Worm (Caenorhabditis elegans): ENCODE data around the gene F26D2.10.

F26D2.10 gene

DNA sequence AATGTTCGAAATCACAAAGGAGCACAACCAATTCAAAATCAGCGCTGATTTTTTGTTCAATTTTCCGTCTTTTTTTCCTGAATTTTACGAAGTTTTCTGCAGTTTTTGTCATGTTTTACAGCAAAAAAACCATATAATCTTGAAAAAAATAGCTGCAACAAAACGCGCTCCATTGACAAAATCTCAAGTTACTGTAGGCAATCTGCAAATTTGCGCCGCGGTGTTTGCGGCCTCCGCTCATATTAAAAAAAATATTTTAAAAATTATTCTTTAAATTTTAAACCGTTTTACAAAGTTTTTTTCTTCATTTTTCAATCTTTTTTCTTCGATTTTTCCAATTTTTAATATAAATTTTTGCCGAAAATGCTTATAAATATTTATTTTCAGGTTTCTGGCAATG lies 24.0 kb downstream of the F26D2.10 start:
- TF ChIP-seq flt-1 (GFP tag; IDR thresholded peaks at IDR 0.05) (no peak), sea-1 (GFP tag; conservative IDR thresholded peaks at IDR 0.05) (no peak), F13C5.2 (tag; optimal IDR thresholded peaks at IDR 0.05) (no peak), hmbx-1 (tag; optimal IDR thresholded peaks at IDR 0.05) (no peak), aly-1 (tag; optimal IDR thresholded peaks at IDR 0.05) (no peak), ceh-13 (GFP tag; optimal IDR thresholded peaks at IDR 0.05) (no peak), hmg-4 (GFP tag; optimal IDR thresholded peaks at IDR 0.05) (no peak), ets-7 (tag; optimal IDR thresholded peaks at IDR 0.05) (no peak), tbx-37 (GFP tag; conservative IDR thresholded peaks at IDR 0.05) (no peak)

DNA sequence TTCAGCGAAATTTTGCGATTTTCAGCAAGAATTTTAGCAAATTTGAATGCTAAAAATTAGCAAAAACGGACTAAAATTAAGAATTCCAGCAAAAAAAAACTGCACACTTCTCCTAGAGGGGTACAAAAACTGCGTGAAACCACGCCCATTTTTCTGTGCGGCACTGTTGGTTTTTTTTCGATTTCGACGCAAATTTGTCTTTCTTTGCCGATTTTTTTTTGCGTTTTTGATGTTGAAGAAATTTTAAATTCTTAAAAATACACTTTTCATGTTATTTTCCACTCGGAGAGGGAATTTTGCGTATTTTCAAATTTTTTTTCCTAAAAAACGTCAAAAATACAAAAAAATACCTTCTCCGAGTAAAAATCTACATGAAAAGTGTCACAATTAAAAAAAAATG lies 25.4 kb downstream of the F26D2.10 start, which contains the start of gene syp-1:
Gene syp-1, plus strand, starts transcription at position 301 of the 400 bp plus-strand sequence.
- TF ChIP-seq tbx-11 (GFP tag; IDR thresholded peaks at IDR 0.05) (no peak), ets-7 (tag; optimal IDR thresholded peaks at IDR 0.05) (no peak), hmbx-1 (tag; optimal IDR thresholded peaks at IDR 0.05) (no peak), sea-1 (GFP tag; conservative IDR thresholded peaks at IDR 0.05) (no peak), tra-4 (tag; optimal IDR thresholded peaks at IDR 0.05) (no peak), hmg-4 (GFP tag; optimal IDR thresholded peaks at IDR 0.05) (no peak), pes-1 (GFP tag; IDR thresholded peaks at IDR 0.05) (no peak), flt-1 (GFP tag; IDR thresholded peaks at IDR 0.05) (no peak), F13C5.2 (tag; optimal IDR thresholded peaks at IDR 0.05) (no peak), B0310.2 (tag; optimal IDR thresholded peaks at IDR 0.05) (no peak), tbx-37 (GFP tag; conservative IDR thresholded peaks at IDR 0.05) (no peak), ceh-13 (GFP tag; optimal IDR thresholded peaks at IDR 0.05) (no peak)

DNA sequence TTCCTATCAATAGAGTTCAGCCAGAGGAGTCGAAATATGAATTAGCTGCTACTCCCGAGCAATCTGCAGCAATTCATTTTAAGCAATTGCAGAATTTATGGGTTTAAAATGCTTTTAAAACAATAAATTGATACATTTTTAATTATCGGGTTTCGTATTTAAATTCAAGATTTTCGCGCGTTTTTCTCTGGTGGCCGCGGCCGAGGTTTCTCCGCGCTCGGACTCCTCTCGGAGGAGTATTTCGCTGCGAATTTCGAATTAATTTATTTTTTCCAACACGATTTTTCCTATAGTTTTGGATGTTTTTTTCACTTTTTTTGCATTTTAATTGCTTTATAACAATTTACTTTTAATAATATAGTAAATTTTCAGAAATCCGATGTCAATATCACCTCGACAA lies 27.9 kb downstream of the F26D2.10 start, which contains the start of gene F13A7.14:
Gene F13A7.14, plus strand, starts transcription at position 373 of the 400 bp plus-strand sequence.
- TF ChIP-seq aly-1 (tag; optimal IDR thresholded peaks at IDR 0.05) (no peak), B0310.2 (tag; optimal IDR thresholded peaks at IDR 0.05) (no peak), tra-4 (tag; optimal IDR thresholded peaks at IDR 0.05) (no peak), pes-1 (GFP tag; IDR thresholded peaks at IDR 0.05) (peak; percentile 64), tbx-37 (GFP tag; conservative IDR thresholded peaks at IDR 0.05) (peak; percentile 84), hmg-4 (GFP tag; optimal IDR thresholded peaks at IDR 0.05) (peak; percentile 19)

DNA sequence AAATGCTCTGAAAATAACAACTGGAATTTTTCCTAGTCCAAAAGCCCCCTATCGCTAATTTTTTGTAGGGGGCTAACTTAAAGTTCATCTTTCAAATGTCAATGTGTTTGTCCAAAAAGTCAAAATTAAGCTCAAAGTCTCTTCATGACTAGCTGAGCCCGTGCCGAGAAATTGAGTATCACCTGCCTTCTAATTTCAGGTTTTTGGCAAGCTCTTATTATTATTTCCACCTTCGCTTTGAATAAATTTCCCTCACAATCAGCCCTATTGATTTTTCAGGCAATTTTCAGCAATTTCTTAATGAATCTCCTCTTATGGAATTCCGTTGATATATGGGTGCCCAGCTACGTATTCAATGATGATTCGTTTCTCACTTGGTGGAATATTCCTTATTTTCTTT lies 30.0 kb downstream of the F26D2.10 start, which contains the start of gene sre-36:
Gene sre-36, plus strand, starts transcription at position 301 of the 400 bp plus-strand sequence.
- TF ChIP-seq tbx-11 (GFP tag; IDR thresholded peaks at IDR 0.05) (no peak), tra-4 (tag; optimal IDR thresholded peaks at IDR 0.05) (no peak), tbx-37 (GFP tag; conservative IDR thresholded peaks at IDR 0.05) (no peak), flt-1 (GFP tag; IDR thresholded peaks at IDR 0.05) (no peak), B0310.2 (tag; optimal IDR thresholded peaks at IDR 0.05) (no peak), hmg-4 (GFP tag; optimal IDR thresholded peaks at IDR 0.05) (no peak), ets-7 (tag; optimal IDR thresholded peaks at IDR 0.05) (no peak), hnd-1 (tag; optimal IDR thresholded peaks at IDR 0.05) (no peak), aly-1 (tag; optimal IDR thresholded peaks at IDR 0.05) (no peak), ceh-13 (GFP tag; optimal IDR thresholded peaks at IDR 0.05) (no peak), sea-1 (GFP tag; conservative IDR thresholded peaks at IDR 0.05) (no peak), hmbx-1 (tag; optimal IDR thresholded peaks at IDR 0.05) (no peak), scrt-1 (GFP tag; IDR thresholded peaks at IDR 0.05) (no peak), ama-1 (optimal IDR thresholded peaks at IDR 0.05) (no peak), pes-1 (GFP tag; IDR thresholded peaks at IDR 0.05) (no peak), ceh-36 (tag; optimal IDR thresholded peaks at IDR 0.05) (no peak), F13C5.2 (tag; optimal IDR thresholded peaks at IDR 0.05) (no peak)

DNA sequence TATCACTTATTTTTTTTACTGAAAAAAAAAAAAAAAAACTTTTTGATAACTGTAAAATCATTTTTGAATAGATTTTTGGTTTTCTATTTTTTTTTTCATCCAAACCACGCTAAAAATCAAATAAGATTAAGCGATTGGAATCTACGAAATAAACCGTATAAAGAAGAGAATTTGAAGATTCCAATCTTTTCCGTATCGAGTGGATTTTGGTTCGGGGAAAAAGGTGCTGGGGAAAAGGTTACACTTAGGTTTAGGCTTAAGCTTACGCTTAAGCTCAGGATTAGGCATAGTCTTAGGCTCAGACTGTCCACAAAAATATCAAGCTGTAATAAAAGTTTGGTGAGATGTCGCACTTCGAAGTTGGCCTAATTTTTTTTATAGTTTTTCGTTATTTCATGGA lies 33.7 kb downstream of the F26D2.10 start, which contains the start of gene F13A7.12:
Gene F13A7.12, plus strand, starts transcription at position 301 of the 400 bp plus-strand sequence.
- TF ChIP-seq tbx-37 (GFP tag; conservative IDR thresholded peaks at IDR 0.05) (no peak), aly-1 (tag; optimal IDR thresholded peaks at IDR 0.05) (no peak), tbx-11 (GFP tag; IDR thresholded peaks at IDR 0.05) (no peak), F13C5.2 (tag; optimal IDR thresholded peaks at IDR 0.05) (no peak), scrt-1 (GFP tag; IDR thresholded peaks at IDR 0.05) (no peak), pes-1 (GFP tag; IDR thresholded peaks at IDR 0.05) (no peak), B0310.2 (tag; optimal IDR thresholded peaks at IDR 0.05) (no peak), ceh-36 (tag; optimal IDR thresholded peaks at IDR 0.05) (no peak), ama-1 (optimal IDR thresholded peaks at IDR 0.05) (no peak), sea-1 (GFP tag; conservative IDR thresholded peaks at IDR 0.05) (no peak), hmbx-1 (tag; optimal IDR thresholded peaks at IDR 0.05) (no peak), ceh-13 (GFP tag; optimal IDR thresholded peaks at IDR 0.05) (no peak), ets-7 (tag; optimal IDR thresholded peaks at IDR 0.05) (no peak), hmg-4 (GFP tag; optimal IDR thresholded peaks at IDR 0.05) (no peak)

DNA sequence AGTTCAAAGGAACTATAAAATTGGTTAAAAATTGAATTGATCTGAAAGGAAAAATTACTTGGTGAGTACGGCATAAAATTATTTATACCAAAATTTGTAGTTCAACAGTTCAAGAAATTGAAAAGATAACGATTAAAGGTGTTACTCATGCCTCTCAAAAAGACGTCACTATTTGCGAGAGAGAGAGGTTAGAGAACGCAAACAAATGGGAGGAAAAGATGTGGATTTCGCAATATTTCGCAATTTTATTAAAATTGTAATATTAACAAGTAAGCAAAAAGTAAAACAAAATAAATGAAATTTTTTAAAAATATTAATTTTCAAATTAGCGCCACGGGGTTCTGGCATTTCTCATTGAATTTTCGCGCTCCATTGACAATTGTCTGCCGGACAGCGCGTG lies 34.3 kb downstream of the F26D2.10 start, which contains the start of gene F13A7.11:
Gene F13A7.11, minus strand, starts transcription at position 174 of the 400 bp plus-strand sequence.
- TF ChIP-seq B0310.2 (tag; optimal IDR thresholded peaks at IDR 0.05) (no peak), hmg-4 (GFP tag; optimal IDR thresholded peaks at IDR 0.05) (no peak), scrt-1 (GFP tag; IDR thresholded peaks at IDR 0.05) (no peak), F13C5.2 (tag; optimal IDR thresholded peaks at IDR 0.05) (no peak), pes-1 (GFP tag; IDR thresholded peaks at IDR 0.05) (no peak), aly-1 (tag; optimal IDR thresholded peaks at IDR 0.05) (no peak), ceh-13 (GFP tag; optimal IDR thresholded peaks at IDR 0.05) (no peak), tbx-37 (GFP tag; conservative IDR thresholded peaks at IDR 0.05) (no peak), sea-1 (GFP tag; conservative IDR thresholded peaks at IDR 0.05) (no peak)

DNA sequence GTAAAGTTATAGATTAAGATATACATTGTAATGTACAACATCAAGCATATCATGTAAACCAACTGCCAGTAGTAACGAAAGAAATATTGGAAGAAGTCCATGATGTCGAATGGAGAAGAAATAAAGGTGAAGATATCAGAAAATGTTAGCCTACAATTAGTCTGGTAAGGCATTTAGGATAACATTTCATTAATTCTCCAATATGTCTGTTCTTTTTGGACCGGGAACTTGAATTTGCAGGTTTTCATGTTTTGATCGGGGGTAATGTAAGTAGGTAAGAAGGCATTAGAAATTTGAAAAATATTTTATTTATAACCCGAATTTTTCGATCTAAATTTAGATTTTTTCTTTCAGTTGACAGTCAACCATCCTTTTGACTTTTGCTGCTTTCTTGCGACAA lies 35.7 kb downstream of the F26D2.10 start, which contains the start of gene srd-63:
Gene srd-63, minus strand, starts transcription at position 101 of the 400 bp plus-strand sequence.
- TF ChIP-seq aly-1 (tag; optimal IDR thresholded peaks at IDR 0.05) = no peak
- no peak for TF ChIP-seq scrt-1 (GFP tag; IDR thresholded peaks at IDR 0.05)
- no peak for TF ChIP-seq tbx-37 (GFP tag; conservative IDR thresholded peaks at IDR 0.05)
- TF ChIP-seq F13C5.2 (tag; optimal IDR thresholded peaks at IDR 0.05) = no peak
- no peak for TF ChIP-seq hnd-1 (tag; optimal IDR thresholded peaks at IDR 0.05)
- TF ChIP-seq hmg-4 (GFP tag; optimal IDR thresholded peaks at IDR 0.05) = no peak
- no peak for TF ChIP-seq hmbx-1 (tag; optimal IDR thresholded peaks at IDR 0.05)

DNA sequence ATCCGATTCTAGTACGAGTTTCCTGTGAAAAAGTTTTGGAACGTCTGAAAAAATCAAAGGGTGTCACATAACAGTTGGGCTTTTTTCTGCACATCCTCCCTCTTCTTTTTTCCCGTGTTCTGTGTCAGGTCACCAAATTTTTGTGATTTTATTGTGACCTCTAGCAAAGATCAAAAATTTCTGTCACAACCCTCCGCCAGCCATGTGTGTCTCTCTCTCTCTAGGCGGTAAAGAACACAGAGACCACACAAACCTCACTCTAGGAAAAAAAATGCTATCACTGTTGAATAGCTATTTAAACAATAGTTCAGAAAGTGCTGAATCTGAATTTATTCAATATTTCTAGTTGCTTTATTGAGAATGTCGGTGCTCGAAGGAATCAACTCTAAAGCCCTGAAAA lies 38.7 kb downstream of the F26D2.10 start, which contains the start of gene gst-44:
Gene gst-44, plus strand, starts transcription at position 237 of the 400 bp plus-strand sequence.
- no peak for TF ChIP-seq flt-1 (GFP tag; IDR thresholded peaks at IDR 0.05)
- no peak for TF ChIP-seq ets-7 (tag; optimal IDR thresholded peaks at IDR 0.05)
- no peak for TF ChIP-seq ama-1 (optimal IDR thresholded peaks at IDR 0.05)
- TF ChIP-seq ceh-13 (GFP tag; optimal IDR thresholded peaks at IDR 0.05) = no peak
- TF ChIP-seq F13C5.2 (tag; optimal IDR thresholded peaks at IDR 0.05) = no peak
- no peak for TF ChIP-seq hnd-1 (tag; optimal IDR thresholded peaks at IDR 0.05)
- TF ChIP-seq pes-1 (GFP tag; IDR thresholded peaks at IDR 0.05) = no peak
- no peak for TF ChIP-seq scrt-1 (GFP tag; IDR thresholded peaks at IDR 0.05)
- no peak for TF ChIP-seq tbx-11 (GFP tag; IDR thresholded peaks at IDR 0.05)
- no peak for TF ChIP-seq sea-1 (GFP tag; conservative IDR thresholded peaks at IDR 0.05)

Measured in whole organism, early embryonic.